Fruit fly (Drosophila melanogaster): ENCODE data around the gene TwdlY.

Gene TwdlY

dm6 chrX:16780244-16780643 is 45.5 kb downstream of the TwdlY start (continued):
- TF ChIP-seq Antp (GFP tag; optimal IDR thresholded peaks at IDR 0.05) (no peak), bbx (GFP tag; IDR thresholded peaks at IDR 0.05; ENCODE audit: partially characterized antibody) (no peak), Fer1 (GFP tag; optimal IDR thresholded peaks at IDR 0.05) (no peak), klu (GFP tag; IDR thresholded peaks at IDR 0.05) (no peak), Deaf1 (tag; optimal IDR thresholded peaks at IDR 0.05) (peak; percentile 4), aop (GFP tag; IDR thresholded peaks at IDR 0.05) (no peak), dpn (GFP tag; optimal IDR thresholded peaks at IDR 0.05) (no peak), CG6272 (GFP tag; IDR thresholded peaks at IDR 0.05) (no peak), psq (GFP tag; optimal IDR thresholded peaks at IDR 0.05) (no peak), disco-r (GFP tag; optimal IDR thresholded peaks at IDR 0.05) (no peak), Pdp1 (GFP tag; optimal IDR thresholded peaks at IDR 0.05) (peak in 1 of 2 experiments; percentile 83), Mes4 (GFP tag; optimal IDR thresholded peaks at IDR 0.05) (no peak), Ravus (GFP tag; IDR thresholded peaks at IDR 0.05) (no peak), CG13296 (GFP tag; optimal IDR thresholded peaks at IDR 0.05) (no peak), jumu (GFP tag; optimal IDR thresholded peaks at IDR 0.05) (no peak), shn (GFP tag; optimal IDR thresholded peaks at IDR 0.05) (no peak), CG8478 (optimal IDR thresholded peaks at IDR 0.05) (no peak), tap (tag; optimal IDR thresholded peaks at IDR 0.05) (no peak), bab2 (GFP tag; optimal IDR thresholded peaks at IDR 0.05) (no peak), nerfin-1 (tag; optimal IDR thresholded peaks at IDR 0.05) (no peak), twi (tag; optimal IDR thresholded peaks at IDR 0.05) (peak; percentile 8), pita (GFP tag; optimal IDR thresholded peaks at IDR 0.05) (no peak), Trl (optimal IDR thresholded peaks at IDR 0.05) (peak; percentile 39 to 74), Trl (GFP tag; optimal IDR thresholded peaks at IDR 0.05) (no peak), CG1832 (GFP tag; optimal IDR thresholded peaks at IDR 0.05) (peak; percentile 79), Side (GFP tag; optimal IDR thresholded peaks at IDR 0.05) (no peak), ato (GFP tag; IDR thresholded peaks at IDR 0.05; ENCODE audit: partially characterized antibody) (no peak), Doc3 (GFP tag; IDR thresholded peaks at IDR 0.05; ENCODE audit: partially characterized antibody) (no peak), Lim3 (GFP tag; IDR thresholded peaks at IDR 0.05) (no peak), gro (GFP tag; optimal IDR thresholded peaks at IDR 0.05) (peak; percentile 37), pfk (GFP tag; optimal IDR thresholded peaks at IDR 0.05) (no peak), fru (optimal IDR thresholded peaks at IDR 0.05) (no peak), esg (GFP tag; conservative IDR thresholded peaks at IDR 0.05) (no peak), CG7963 (GFP tag; IDR thresholded peaks at IDR 0.05; ENCODE audit: partially characterized antibody) (no peak), Sin3A (optimal IDR thresholded peaks at IDR 0.05) (no peak), HLH4C (GFP tag; IDR thresholded peaks at IDR 0.05; ENCODE audit: partially characterized antibody) (no peak), CG2129 (GFP tag; IDR thresholded peaks at IDR 0.05; ENCODE audit: partially characterized antibody) (no peak), danr (GFP tag; IDR thresholded peaks at IDR 0.05) (no peak), sr (GFP tag; IDR thresholded peaks at IDR 0.05) (peak; percentile 37; the same call in 1 of the 3 replicates), corto (GFP tag; optimal IDR thresholded peaks at IDR 0.05) (no peak), CG1602 (GFP tag; optimal IDR thresholded peaks at IDR 0.05) (no peak), rib (GFP tag; IDR thresholded peaks at IDR 0.05) (no peak), z (GFP tag; IDR thresholded peaks at IDR 0.05) (peak; percentile 76; the same call in 2 of the 3 replicates), ERR (GFP tag; optimal IDR thresholded peaks at IDR 0.05) (no peak), caup (GFP tag; optimal IDR thresholded peaks at IDR 0.05; ENCODE audit: severe bottlenecking) (peak; percentile 34), ftz-f1 (GFP tag; optimal IDR thresholded peaks at IDR 0.05) (peak; percentile 97), CG2199 (GFP tag; IDR thresholded peaks at IDR 0.05) (peak; percentile 37; the same call in 1 of the 3 replicates), CG3995 (GFP tag; optimal IDR thresholded peaks at IDR 0.05) (no peak), CG13894 (tag; optimal IDR thresholded peaks at IDR 0.05) (peak; percentile 49), CG11456 (GFP tag; IDR thresholded peaks at IDR 0.05) (no peak), CG10366 (GFP tag; IDR thresholded peaks at IDR 0.05) (no peak), CG14050 (GFP tag; IDR thresholded peaks at IDR 0.05) (no peak), Dll (GFP tag; IDR thresholded peaks at IDR 0.05; ENCODE audit: partially characterized antibody) (no peak)

Data from whole organism, embryonic.